Fruit fly (Drosophila melanogaster) Kc167 (cell line): ENCODE measurements around the gene Map205.

ENCODE experiments used
- Myc ChIP-seq: fragments of >200 bp; optimal IDR thresholded peaks from 2 replicates; lab custom pipeline; 2017; ENCODE audit warnings: missing external identifiers
- Sin3A ChIP-seq: fragments of >200 bp; optimal IDR thresholded peaks from 2 replicates; lab custom pipeline; 2018; ENCODE audit warnings: missing external identifiers
- h ChIP-seq: fragments of >200 bp; optimal IDR thresholded peaks from 3 replicates; lab custom pipeline; 2018; ENCODE audit warnings: missing external identifiers
- insv ChIP-seq: fragments of >200 bp; optimal IDR thresholded peaks from 3 replicates; lab custom pipeline; 2018; ENCODE audit warnings: missing external identifiers
- psq ChIP-seq: fragments of >200 bp; optimal IDR thresholded peaks from 2 replicates; lab custom pipeline; 2017; ENCODE audit warnings: missing external identifiers
- ttk ChIP-seq: sonication (Bioruptor generic); optimal IDR thresholded peaks from 2 replicates; lab custom pipeline; 2017; ENCODE audit warnings: missing external identifiers

The Map205 gene

dm6 chr3R:32068110-32068685 lies at the start of gene Map205:
Gene Map205, minus strand, starts transcription at chr3R:32068441.
- no peak for TF ChIP-seq ttk (lab: Kevin White, UChicago)
- TF ChIP-seq insv (lab: Kevin White, UChicago) = no peak
- no peak for TF ChIP-seq Myc
- peak; percentile 50 for TF ChIP-seq h
- no peak for TF ChIP-seq psq (lab: Kevin White, UChicago)
- TF ChIP-seq Sin3A = no peak

- TF ChIP-seq ttk (lab: Kevin White, UChicago) = no peak
- TF ChIP-seq psq (lab: Kevin White, UChicago) = no peak
- no peak for TF ChIP-seq Myc
- TF ChIP-seq insv (lab: Kevin White, UChicago) = no peak
- TF ChIP-seq Sin3A = no peak
- TF ChIP-seq h = no peak
These were observed 8.0 kb downstream of the Map205 start for dm6 chr3R:32060214-32060613.

dm6 chr3R:32052504-32052815 lies 15.8 kb downstream of the Map205 start:
- TF ChIP-seq h (no peak), Sin3A (no peak), insv (lab: Kevin White, UChicago) (no peak), Myc (no peak), psq (lab: Kevin White, UChicago) (no peak), ttk (lab: Kevin White, UChicago) (no peak)

- TF ChIP-seq ttk (lab: Kevin White, UChicago) = no peak
- TF ChIP-seq Myc = no peak
- TF ChIP-seq psq (lab: Kevin White, UChicago) = no peak
- no peak for TF ChIP-seq Sin3A
- no peak for TF ChIP-seq insv (lab: Kevin White, UChicago)
- TF ChIP-seq h = no peak
These were observed 16.3 kb downstream of the Map205 start, which contains the start of the genes krz and mod for dm6 chr3R:32051782-32052503. Gene krz, minus strand, starts transcription at chr3R:32051993. Gene mod, plus strand, starts transcription at chr3R:32052060.

- TF ChIP-seq insv (lab: Kevin White, UChicago) = no peak
- no peak for TF ChIP-seq Myc
- TF ChIP-seq psq (lab: Kevin White, UChicago) = no peak
- no peak for TF ChIP-seq Sin3A
- no peak for TF ChIP-seq h
- TF ChIP-seq ttk (lab: Kevin White, UChicago) = no peak
These were observed 17.6 kb downstream of the Map205 start for dm6 chr3R:32050685-32051084.

- TF ChIP-seq ttk (lab: Kevin White, UChicago) = no peak
- no peak for TF ChIP-seq psq (lab: Kevin White, UChicago)
- no peak for TF ChIP-seq h
- TF ChIP-seq Myc = no peak
- no peak for TF ChIP-seq Sin3A
- TF ChIP-seq insv (lab: Kevin White, UChicago) = no peak
These were observed 21.6 kb downstream of the Map205 start for dm6 chr3R:32046658-32047057.

- TF ChIP-seq ttk (lab: Kevin White, UChicago) = no peak
- no peak for TF ChIP-seq Sin3A
- no peak for TF ChIP-seq h
- TF ChIP-seq Myc = no peak
- no peak for TF ChIP-seq insv (lab: Kevin White, UChicago)
- no peak for TF ChIP-seq psq (lab: Kevin White, UChicago)
These were observed 24.5 kb downstream of the Map205 start for dm6 chr3R:32043778-32044177.

- no peak for TF ChIP-seq psq (lab: Kevin White, UChicago)
- TF ChIP-seq h = no peak
- no peak for TF ChIP-seq ttk (lab: Kevin White, UChicago)
- no peak for TF ChIP-seq Myc
- no peak for TF ChIP-seq insv (lab: Kevin White, UChicago)
These were observed 30.2 kb downstream of the Map205 start, which contains the start of gene Pos for dm6 chr3R:32038030-32038429. Gene Pos, plus strand, starts transcription at chr3R:32038330.

dm6 chr3R:32032885-32033284 lies 35.4 kb downstream of the Map205 start:
- no peak for TF ChIP-seq psq (lab: Kevin White, UChicago)
- TF ChIP-seq insv (lab: Kevin White, UChicago) = no peak
- TF ChIP-seq ttk (lab: Kevin White, UChicago) = no peak
- no peak for TF ChIP-seq Sin3A
- TF ChIP-seq Myc = no peak
- TF ChIP-seq h = no peak

dm6 chr3R:32029134-32029533 lies 39.1 kb downstream of the Map205 start:
- TF ChIP-seq psq (lab: Kevin White, UChicago) (no peak), insv (lab: Kevin White, UChicago) (no peak), Myc (no peak), ttk (lab: Kevin White, UChicago) (no peak), h (no peak), Sin3A (no peak)

dm6 chr3R:32022088-32022487 lies 46.2 kb downstream of the Map205 start:
- no peak for TF ChIP-seq ttk (lab: Kevin White, UChicago)
- no peak for TF ChIP-seq Sin3A
- TF ChIP-seq Myc = no peak
- no peak for TF ChIP-seq psq (lab: Kevin White, UChicago)
- no peak for TF ChIP-seq h
- TF ChIP-seq insv (lab: Kevin White, UChicago) = no peak

- no peak for TF ChIP-seq Myc
- no peak for TF ChIP-seq insv (lab: Kevin White, UChicago)
- no peak for TF ChIP-seq Sin3A
These were observed 52.6 kb downstream of the Map205 start, which contains the start of gene heph for dm6 chr3R:32015400-32016215. Gene heph, minus strand, starts transcription at chr3R:32015520.
